Fruit fly (Drosophila melanogaster) whole organism, embryonic: ENCODE data around the gene CG15642.

Experiments
- Atf-2 ChIP-seq: fragments of 200-800 bp; sonication (Bioruptor generic); optimal IDR thresholded peaks from 2 replicates; lab custom pipeline; 2016; ENCODE audit warnings: missing biosample characterization, missing genetic modification characterization
- Atf6 ChIP-seq: fragments of 200-800 bp; sonication (Bioruptor generic); IDR thresholded peaks from 2 replicates; pipeline ENCODE4 v1.3.6; 2022; ENCODE audit warnings: missing biosample characterization, missing genetic modification characterization
- CG10274 ChIP-seq: fragments of 200-800 bp; sonication (Bioruptor generic); optimal IDR thresholded peaks from 3 replicates; lab custom pipeline; 2017; ENCODE audit warnings: missing biosample characterization, mild to moderate bottlenecking, missing genetic modification characterization
- CG10366 ChIP-seq: fragments of 200-800 bp; sonication (Bioruptor generic); IDR thresholded peaks from 2 replicates; pipeline ENCODE4 v1.3.6; 2022; ENCODE audit warnings: missing biosample characterization, missing genetic modification characterization
- CG12942 ChIP-seq: fragments of 200-800 bp; sonication (Bioruptor generic); optimal IDR thresholded peaks from 3 replicates; lab custom pipeline; 2016; ENCODE audit warnings: missing biosample characterization, missing genetic modification characterization
- CG14667 ChIP-seq: fragments of 200-800 bp; sonication (Bioruptor generic); IDR thresholded peaks from 2 replicates; pipeline ENCODE4 v1.3.6; 2022; ENCODE audit warnings: missing biosample characterization, missing genetic modification characterization
- CG17359 ChIP-seq: fragments of 200-800 bp; sonication (Bioruptor generic); optimal IDR thresholded peaks from 3 replicates; lab custom pipeline; 2018; ENCODE audit warnings: missing biosample characterization, mild to moderate bottlenecking, missing genetic modification characterization, moderate library complexity
- CG31388 ChIP-seq: fragments of 200-800 bp; sonication (Bioruptor generic); optimal IDR thresholded peaks from 2 replicates; lab custom pipeline; 2016; ENCODE audit warnings: missing biosample characterization, missing genetic modification characterization
- CG31441 ChIP-seq: fragments of 200-800 bp; sonication (Bioruptor generic); IDR thresholded peaks from 2 replicates; pipeline ENCODE4 v1.3.6; 2022; ENCODE audit warnings: missing biosample characterization, missing genetic modification characterization
- CG32532 ChIP-seq: fragments of 200-800 bp; sonication (Bioruptor generic); IDR thresholded peaks from 2 replicates; pipeline ENCODE4 v1.3.6; 2022; ENCODE audit warnings: missing biosample characterization, missing genetic modification characterization
- CG3281 ChIP-seq: fragments of 200-800 bp; sonication (Bioruptor generic); optimal IDR thresholded peaks from 3 replicates; lab custom pipeline; 2017; ENCODE audit warnings: missing biosample characterization, mild to moderate bottlenecking, missing genetic modification characterization
- CG33557 ChIP-seq: fragments of 200-800 bp; sonication (Bioruptor generic); optimal IDR thresholded peaks from 2 replicates; lab custom pipeline; 2019; ENCODE audit warnings: missing biosample characterization, mild to moderate bottlenecking, missing genetic modification characterization, moderate library complexity
- CG4424 ChIP-seq: fragments of 200-800 bp; sonication (Bioruptor generic); optimal IDR thresholded peaks from 3 replicates; lab custom pipeline; 2016; ENCODE audit warnings: missing biosample characterization, missing genetic modification characterization
- CG5953 ChIP-seq: fragments of 200-800 bp; sonication (Bioruptor generic); IDR thresholded peaks from 2 replicates; pipeline ENCODE4 v1.3.6; 2022; ENCODE audit warnings: missing biosample characterization, missing genetic modification characterization
- CG6254 ChIP-seq: fragments of 200-800 bp; sonication (Bioruptor generic); optimal IDR thresholded peaks from 3 replicates; lab custom pipeline; 2017; ENCODE audit warnings: mild to moderate bottlenecking, missing biosample characterization, missing genetic modification reagents, missing genetic modification characterization
- CG6791 ChIP-seq: fragments of 200-800 bp; sonication (Bioruptor generic); IDR thresholded peaks from 3 replicates; pipeline ENCODE4 v1.3.6; 2022; ENCODE audit warnings: missing biosample characterization, missing genetic modification characterization; ENCODE audit not compliant: partially characterized antibody
- CG7963 ChIP-seq: fragments of 200-800 bp; sonication (Bioruptor generic); IDR thresholded peaks from 3 replicates; pipeline ENCODE4 v1.3.6; 2022; ENCODE audit warnings: missing biosample characterization, missing genetic modification characterization; ENCODE audit not compliant: partially characterized antibody
- CG8478 ChIP-seq: fragments of >200 bp; optimal IDR thresholded peaks from 2 replicates; lab custom pipeline; 2018
- CG9437 ChIP-seq: fragments of 200-800 bp; sonication (Bioruptor generic); optimal IDR thresholded peaks from 2 replicates; lab custom pipeline; 2018; ENCODE audit warnings: missing biosample characterization, mild to moderate bottlenecking, missing genetic modification characterization
- CG9609 ChIP-seq: fragments of 200-800 bp; sonication (Bioruptor generic); optimal IDR thresholded peaks from 3 replicates; lab custom pipeline; 2016; ENCODE audit warnings: missing biosample characterization, missing genetic modification characterization
- Chrac-16 ChIP-seq: fragments of 200-800 bp; sonication (Bioruptor generic); optimal IDR thresholded peaks from 3 replicates; lab custom pipeline; 2016; ENCODE audit warnings: missing biosample characterization, missing genetic modification characterization
- CkIIα-i1 ChIP-seq: fragments of 200-800 bp; sonication (Bioruptor generic); IDR thresholded peaks from 2 replicates; pipeline ENCODE4 v1.3.6; 2022; ENCODE audit warnings: missing biosample characterization, missing genetic modification characterization
- E2f1 ChIP-seq: fragments of 200-800 bp; sonication (Bioruptor generic); IDR thresholded peaks from 2 replicates; pipeline ENCODE4 v1.3.6; 2022; ENCODE audit warnings: missing biosample characterization, missing genetic modification characterization
- Gug ChIP-seq: fragments of 200-800 bp; sonication (Bioruptor generic); IDR thresholded peaks from 4 replicates; pipeline ENCODE4 v1.3.6; 2022; ENCODE audit warnings: missing biosample characterization, missing genetic modification characterization
- HLH3B ChIP-seq: fragments of 200-800 bp; sonication (Bioruptor generic); IDR thresholded peaks from 2 replicates; pipeline ENCODE4 v1.3.6; 2022; ENCODE audit warnings: missing biosample characterization, missing genetic modification characterization
- HmgZ ChIP-seq: fragments of 200-800 bp; sonication (Bioruptor generic); optimal IDR thresholded peaks from 2 replicates; lab custom pipeline; 2018; ENCODE audit warnings: missing biosample characterization, mild to moderate bottlenecking, missing genetic modification characterization
- NC2α ChIP-seq: fragments of 200-800 bp; sonication (Bioruptor generic); optimal IDR thresholded peaks from 2 replicates; lab custom pipeline; 2016; ENCODE audit warnings: missing biosample characterization, missing genetic modification characterization
- PHDP ChIP-seq: fragments of 200-800 bp; sonication (Bioruptor generic); optimal IDR thresholded peaks from 3 replicates; lab custom pipeline; 2018; ENCODE audit warnings: missing biosample characterization, mild to moderate bottlenecking, missing genetic modification characterization, moderate library complexity
- Spps ChIP-seq: fragments of 200-800 bp; sonication (Bioruptor generic); optimal IDR thresholded peaks from 2 replicates; lab custom pipeline; 2018; ENCODE audit warnings: missing biosample characterization, mild to moderate bottlenecking, missing genetic modification characterization
- Trl ChIP-seq, 3 experiments: fragments of >200 bp in 2 of 3; fragments of 200-800 bp in 1 of 3; sonication (Bioruptor generic) in 1 of 3; optimal IDR thresholded peaks; 2 replicates in 1 of 3; 3 replicates in 2 of 3; lab custom pipeline; 2016 to 2017; ENCODE audit warnings: missing biosample characterization in 1 of 3, missing genetic modification characterization in 1 of 3
- Xbp1 ChIP-seq: fragments of 200-800 bp; sonication (Bioruptor generic); optimal IDR thresholded peaks from 3 replicates; lab custom pipeline; 2016; ENCODE audit warnings: missing biosample characterization, mild to moderate bottlenecking, missing genetic modification characterization
- YL-1 ChIP-seq: fragments of 200-800 bp; sonication (Bioruptor generic); optimal IDR thresholded peaks from 3 replicates; lab custom pipeline; 2017; ENCODE audit warnings: missing biosample characterization, mild to moderate bottlenecking, missing genetic modification characterization
- ato ChIP-seq: fragments of 200-800 bp; sonication (Bioruptor generic); IDR thresholded peaks from 2 replicates; pipeline ENCODE4 v1.3.6; 2022; ENCODE audit warnings: missing biosample characterization, missing genetic modification characterization; ENCODE audit not compliant: partially characterized antibody
- chinmo ChIP-seq: fragments of 200-800 bp; sonication (Bioruptor generic); IDR thresholded peaks from 4 replicates; pipeline ENCODE4 v1.3.6; 2022; ENCODE audit warnings: missing biosample characterization, missing genetic modification characterization; ENCODE audit not compliant: partially characterized antibody
- chm ChIP-seq: fragments of 200-800 bp; sonication (Bioruptor generic); IDR thresholded peaks from 2 replicates; pipeline ENCODE4 v1.3.6; 2022; ENCODE audit warnings: missing biosample characterization, missing genetic modification characterization
- ci ChIP-seq: fragments of 200-800 bp; sonication (Bioruptor generic); IDR thresholded peaks from 3 replicates; pipeline ENCODE4 v1.3.6; 2022; ENCODE audit warnings: missing biosample characterization, missing genetic modification characterization
- cwo ChIP-seq: fragments of 200-800 bp; sonication (Bioruptor generic); optimal IDR thresholded peaks from 3 replicates; lab custom pipeline; 2017; ENCODE audit warnings: missing biosample characterization, missing genetic modification characterization, mild to moderate bottlenecking, moderate library complexity, missing genetic modification reagents
- dan ChIP-seq: fragments of 200-800 bp; sonication (Bioruptor generic); IDR thresholded peaks from 2 replicates; pipeline ENCODE4 v1.3.6; 2022; ENCODE audit warnings: missing biosample characterization, missing genetic modification characterization
- gt ChIP-seq: fragments of 200-800 bp; sonication (Bioruptor generic); IDR thresholded peaks from 2 replicates; pipeline ENCODE4 v1.3.6; 2022; ENCODE audit warnings: missing biosample characterization, missing genetic modification characterization
- jumu ChIP-seq: fragments of 200-800 bp; sonication (Bioruptor generic); optimal IDR thresholded peaks from 3 replicates; lab custom pipeline; 2016; ENCODE audit warnings: missing biosample characterization, missing genetic modification characterization
- kah ChIP-seq: fragments of 200-800 bp; sonication (Bioruptor generic); optimal IDR thresholded peaks from 2 replicates; lab custom pipeline; 2018; ENCODE audit warnings: missing biosample characterization, mild to moderate bottlenecking, missing genetic modification characterization
- prd ChIP-seq, 3 experiments: fragments of >200 bp in 2 of 3; fragments of 200-800 bp in 1 of 3; sonication (Bioruptor generic) in 1 of 3; optimal IDR thresholded peaks in 2 of 3; IDR thresholded peaks in 1 of 3; 2 replicates in 2 of 3; 3 replicates in 1 of 3; pipeline versions ENCODE4 v1.3.6 to Lab custom; 2017 to 2022; ENCODE audit warnings: missing biosample characterization in 1 of 3, missing genetic modification characterization in 1 of 3
- repo ChIP-seq: fragments of 200-800 bp; sonication (Bioruptor generic); optimal IDR thresholded peaks from 2 replicates; lab custom pipeline; 2016; ENCODE audit warnings: missing biosample characterization, missing genetic modification characterization
- sim ChIP-seq: fragments of 200-800 bp; sonication (Bioruptor generic); IDR thresholded peaks from 2 replicates; pipeline ENCODE4 v1.3.6; 2022; ENCODE audit warnings: missing biosample characterization, missing genetic modification characterization
- slp2 ChIP-seq: fragments of 200-800 bp; sonication (Bioruptor generic); optimal IDR thresholded peaks from 2 replicates; lab custom pipeline; 2016; ENCODE audit warnings: missing biosample characterization, missing genetic modification characterization
- tgo ChIP-seq: fragments of 200-800 bp; sonication (Bioruptor generic); IDR thresholded peaks from 3 replicates; pipeline ENCODE4 v1.3.6; 2022; ENCODE audit warnings: missing biosample characterization, missing genetic modification characterization
- tx ChIP-seq: fragments of 200-800 bp; sonication (Bioruptor generic); optimal IDR thresholded peaks from 2 replicates; lab custom pipeline; 2016; ENCODE audit warnings: missing biosample characterization, missing genetic modification characterization
- vfl ChIP-seq: fragments of 200-800 bp; sonication (Bioruptor generic); optimal IDR thresholded peaks from 2 replicates; lab custom pipeline; 2016; ENCODE audit warnings: missing biosample characterization, missing genetic modification characterization
- vnd ChIP-seq: fragments of 200-800 bp; sonication (Bioruptor generic); IDR thresholded peaks from 3 replicates; pipeline ENCODE4 v1.3.6; 2022; ENCODE audit warnings: missing biosample characterization, missing genetic modification characterization; ENCODE audit not compliant: partially characterized antibody
- zf30C ChIP-seq: fragments of 200-800 bp; sonication (Bioruptor generic); optimal IDR thresholded peaks from 3 replicates; lab custom pipeline; 2018; ENCODE audit warnings: missing biosample characterization, mild to moderate bottlenecking, missing genetic modification characterization

CG15642 gene

dm6 chrX:15453121-15453520, 14.4 kb downstream of the CG15642 start, which contains the start of gene CG11655 (continued):
- 0 out of 3 replicates have a peak, but pooled peaks have one; percentile 36 for TF ChIP-seq ci (GFP tag; lab: Robert Waterston, UW)
- no peak for TF ChIP-seq tx (GFP tag; lab: Kevin White, UChicago)
- no peak for TF ChIP-seq slp2 (GFP tag; lab: Kevin White, UChicago)
- no peak for TF ChIP-seq vnd
- TF ChIP-seq Gug (GFP tag; lab: Robert Waterston, UW), result peak; percentile 43; the same call in 1 of the 4 replicates
- TF ChIP-seq CG3281 (GFP tag; lab: Kevin White, UChicago), result no peak
- TF ChIP-seq Trl (optimal IDR thresholded peaks at IDR 0.05; lab: Kevin White, UChicago), result no peak
- TF ChIP-seq Trl (GFP tag; optimal IDR thresholded peaks at IDR 0.05; lab: Kevin White, UChicago), result no peak
- TF ChIP-seq CG10366 (GFP tag; lab: Robert Waterston, UW), result no peak; the same call in 1 of the 2 replicates
- peak; percentile 28; the same call in 1 of the 2 replicates for TF ChIP-seq E2f1
- TF ChIP-seq CG9437 (GFP tag; lab: Kevin White, UChicago), result no peak
- TF ChIP-seq repo (GFP tag; lab: Kevin White, UChicago), result no peak
- no peak for TF ChIP-seq vfl (GFP tag; lab: Kevin White, UChicago)
- no peak for TF ChIP-seq HmgZ
- no peak for TF ChIP-seq dan
- TF ChIP-seq CG5953 (GFP tag; lab: Robert Waterston, UW), result no peak
- TF ChIP-seq chm (GFP tag; lab: Robert Waterston, UW), result 0 out of 2 replicates have a peak, but pooled peaks have one; percentile 43
- TF ChIP-seq jumu (GFP tag; lab: Kevin White, UChicago), result no peak
- no peak for TF ChIP-seq CG7963
- no peak for TF ChIP-seq CG14667 (GFP tag; lab: Robert Waterston, UW)
- TF ChIP-seq kah (GFP tag; lab: Kevin White, UChicago), result peak; percentile 5
- TF ChIP-seq CG6791, result peak; percentile 49; the same call in 1 of the 3 replicates
- TF ChIP-seq cwo (GFP tag; lab: Kevin White, UChicago), result peak; percentile 74
- no peak for TF ChIP-seq CG6254
- no peak for TF ChIP-seq ato (GFP tag; lab: Robert Waterston, UW)
- TF ChIP-seq tgo (GFP tag; lab: Robert Waterston, UW), result peak; percentile 21; the same call in 1 of the 3 replicates
- TF ChIP-seq Xbp1, result peak; percentile 23
- 0 out of 2 replicates have a peak, but pooled peaks have one; percentile 13 for TF ChIP-seq HLH3B (GFP tag; lab: Robert Waterston, UW)
- 0 out of 4 replicates have a peak, but pooled peaks have one; percentile 52 for TF ChIP-seq chinmo (GFP tag; lab: Robert Waterston, UW)
- TF ChIP-seq CG17359, result peak; percentile 4
- TF ChIP-seq CG10274 (GFP tag; lab: Kevin White, UChicago), result peak; percentile 99
- TF ChIP-seq CG8478 (lab: Kevin White, UChicago), result peak; percentile 66
- TF ChIP-seq prd (optimal IDR thresholded peaks at IDR 0.05; lab: Kevin White, UChicago), result no peak
- TF ChIP-seq prd (GFP tag; IDR thresholded peaks at IDR 0.05; lab: Robert Waterston, UW), result peak; percentile 69; the same call in 2 of the 3 replicates
- peak; percentile 13 for TF ChIP-seq CG9609 (GFP tag; lab: Kevin White, UChicago)
- TF ChIP-seq sim, result peak; percentile 35; the same call in 1 of the 2 replicates
- peak; percentile 38; the same call in 1 of the 2 replicates for TF ChIP-seq CG31441 (GFP tag; lab: Robert Waterston, UW)
- no peak for TF ChIP-seq NC2α (GFP tag; lab: Kevin White, UChicago)
- TF ChIP-seq PHDP (tag; lab: Kevin White, UChicago), result peak; percentile 43
- no peak for TF ChIP-seq Spps
- TF ChIP-seq YL-1, result no peak
- TF ChIP-seq CG31388 (GFP tag; lab: Kevin White, UChicago), result no peak
- TF ChIP-seq Chrac-16, result peak; percentile 24
- TF ChIP-seq CkIIα-i1, result no peak
- no peak for TF ChIP-seq gt
- TF ChIP-seq Atf-2 (GFP tag; lab: Kevin White, UChicago), result no peak
- peak; percentile 41 for TF ChIP-seq CG4424 (GFP tag; lab: Kevin White, UChicago)
- TF ChIP-seq CG33557 (GFP tag; lab: Kevin White, UChicago), result no peak
- 0 out of 2 replicates have a peak, but pooled peaks have one; percentile 16 for TF ChIP-seq CG32532 (GFP tag; lab: Robert Waterston, UW)
- no peak for TF ChIP-seq Atf6 (GFP tag; lab: Robert Waterston, UW)
- no peak for TF ChIP-seq CG12942 (GFP tag; lab: Kevin White, UChicago)
- no peak for TF ChIP-seq zf30C (GFP tag; lab: Kevin White, UChicago)
